Worm (Caenorhabditis elegans): Measurements from ENCODE around the gene acl-6.

ce11 chrV:5405053-5405452, 28.1 kb upstream of the acl-6 start, which contains the start of gene dmsr-7:
- no peak for TF ChIP-seq madf-8 (GFP tag; conservative IDR thresholded peaks at IDR 0.05)
- TF ChIP-seq fkh-3 (tag; optimal IDR thresholded peaks at IDR 0.05): no peak
- no peak for TF ChIP-seq zim-3 (tag; optimal IDR thresholded peaks at IDR 0.05)
- TF ChIP-seq ama-1 (optimal IDR thresholded peaks at IDR 0.05): no peak
- no peak for TF ChIP-seq ama-1 (GFP tag; optimal IDR thresholded peaks at IDR 0.05)
- TF ChIP-seq egrh-3 (GFP tag; IDR thresholded peaks at IDR 0.05): no peak
- TF ChIP-seq unc-62 (GFP tag; optimal IDR thresholded peaks at IDR 0.05): no peak
- no peak for TF ChIP-seq B0261.1 (tag; optimal IDR thresholded peaks at IDR 0.05)
- no peak for TF ChIP-seq dpl-1 (GFP tag; optimal IDR thresholded peaks at IDR 0.05)
- no peak for TF ChIP-seq nfya-1 (tag; optimal IDR thresholded peaks at IDR 0.05; ENCODE audit: borderline replicate concordance, insufficient read depth)
- TF ChIP-seq F37B4.10 (GFP tag; IDR thresholded peaks at IDR 0.05): no peak
